Fruit fly (Drosophila melanogaster): ENCODE data around the gene CG14102.

The CG14102 gene

dm6 chr3L:19801105-19801504 is at the start of gene CG14102:
TSS of gene CG14102 (minus strand) at chr3L:19801291.
- no peak for TF ChIP-seq h (optimal IDR thresholded peaks at IDR 0.05)
- no peak for TF ChIP-seq psq (optimal IDR thresholded peaks at IDR 0.05)
- TF ChIP-seq Myc (optimal IDR thresholded peaks at IDR 0.05) = no peak
- no peak for TF ChIP-seq insv (optimal IDR thresholded peaks at IDR 0.05)
- no peak for TF ChIP-seq Sin3A (optimal IDR thresholded peaks at IDR 0.05)
- TF ChIP-seq ttk (optimal IDR thresholded peaks at IDR 0.05) = no peak

- no peak for TF ChIP-seq psq (optimal IDR thresholded peaks at IDR 0.05)
- TF ChIP-seq Sin3A (optimal IDR thresholded peaks at IDR 0.05) = no peak
- no peak for TF ChIP-seq h (optimal IDR thresholded peaks at IDR 0.05)
- no peak for TF ChIP-seq Myc (optimal IDR thresholded peaks at IDR 0.05)
- no peak for TF ChIP-seq insv (optimal IDR thresholded peaks at IDR 0.05)
- TF ChIP-seq ttk (optimal IDR thresholded peaks at IDR 0.05) = no peak
Observed at dm6 chr3L:19848080-19848479, 47.0 kb upstream of the CG14102 start.

DNA sequence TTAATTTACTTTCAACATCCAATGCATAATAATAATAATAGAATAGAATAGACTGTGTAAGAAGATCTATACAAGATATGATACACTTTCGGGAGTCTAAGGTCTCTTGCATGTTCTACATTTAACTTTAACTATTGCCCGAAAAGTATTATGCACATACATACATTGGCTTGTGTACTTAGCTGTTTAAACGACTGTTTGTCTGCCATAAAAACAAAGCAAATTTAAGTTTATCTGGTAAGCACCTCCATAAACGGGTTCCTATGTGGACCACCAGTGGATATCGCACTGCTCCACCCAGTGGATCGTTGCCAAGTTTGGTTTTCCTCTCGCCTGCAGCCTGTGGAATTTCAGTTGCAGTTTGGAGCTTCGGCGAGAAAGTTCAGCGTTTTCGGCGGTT is 45.9 kb upstream of the CG14102 start:
- TF ChIP-seq Sin3A (optimal IDR thresholded peaks at IDR 0.05) (no peak), h (optimal IDR thresholded peaks at IDR 0.05) (no peak), psq (optimal IDR thresholded peaks at IDR 0.05) (no peak), ttk (optimal IDR thresholded peaks at IDR 0.05) (no peak), Myc (optimal IDR thresholded peaks at IDR 0.05) (no peak), insv (optimal IDR thresholded peaks at IDR 0.05) (no peak)

dm6 chr3L:19845907-19846301 is 44.8 kb upstream of the CG14102 start:
- TF ChIP-seq h (optimal IDR thresholded peaks at IDR 0.05) = no peak
- TF ChIP-seq insv (optimal IDR thresholded peaks at IDR 0.05) = no peak
- no peak for TF ChIP-seq Myc (optimal IDR thresholded peaks at IDR 0.05)
- TF ChIP-seq Sin3A (optimal IDR thresholded peaks at IDR 0.05) = no peak
- TF ChIP-seq ttk (optimal IDR thresholded peaks at IDR 0.05) = no peak
- TF ChIP-seq psq (optimal IDR thresholded peaks at IDR 0.05) = no peak

DNA sequence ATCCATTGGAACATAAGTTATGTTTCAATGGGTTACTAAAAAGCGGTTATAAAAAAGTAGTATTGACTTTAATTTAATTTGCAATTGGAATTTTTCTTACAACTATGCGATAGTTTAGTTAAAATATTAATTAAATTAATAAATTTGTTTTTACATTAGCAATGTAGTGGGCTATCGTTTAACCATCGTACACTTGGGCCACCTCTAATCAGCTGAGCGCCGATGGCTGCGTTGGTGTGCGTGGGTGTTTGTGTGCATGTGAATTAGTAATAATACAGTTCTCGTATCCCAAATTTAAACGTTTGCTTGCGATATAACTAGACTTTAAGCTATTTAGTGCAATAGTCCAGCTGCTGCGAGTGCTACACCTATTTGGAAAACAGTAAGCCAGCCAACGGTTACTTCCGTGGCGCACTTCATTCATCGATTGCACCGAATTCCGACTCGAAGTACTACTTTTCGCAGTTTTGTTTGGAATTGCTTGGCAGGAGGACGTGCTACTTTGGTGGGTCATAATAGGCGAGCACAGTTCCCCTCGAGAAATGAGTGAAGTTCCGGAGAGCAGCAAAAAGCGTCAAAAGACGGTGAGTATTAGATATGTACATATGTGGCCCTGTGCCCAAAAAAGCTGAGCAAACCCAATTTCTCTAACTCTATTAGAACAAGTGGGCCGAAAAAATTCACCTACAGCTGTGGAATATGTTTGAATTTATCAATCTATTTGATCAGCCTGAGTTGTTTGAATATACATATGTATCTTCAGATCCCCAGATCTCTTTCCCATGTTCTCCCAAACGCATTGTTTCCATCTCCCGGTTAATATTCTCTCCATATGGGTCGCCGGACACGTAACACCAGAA is 44.2 kb upstream of the CG14102 start, which contains the start of gene Papss:
Gene Papss, plus strand, starts transcription at position 247 of the 860 bp plus-strand sequence.
- TF ChIP-seq insv (optimal IDR thresholded peaks at IDR 0.05) (no peak), h (optimal IDR thresholded peaks at IDR 0.05) (no peak), ttk (optimal IDR thresholded peaks at IDR 0.05) (no peak), Myc (optimal IDR thresholded peaks at IDR 0.05) (no peak), Sin3A (optimal IDR thresholded peaks at IDR 0.05) (no peak), psq (optimal IDR thresholded peaks at IDR 0.05) (no peak)

dm6 chr3L:19844507-19844906 is 43.4 kb upstream of the CG14102 start:
- TF ChIP-seq h (optimal IDR thresholded peaks at IDR 0.05) = no peak
- no peak for TF ChIP-seq Sin3A (optimal IDR thresholded peaks at IDR 0.05)
- TF ChIP-seq insv (optimal IDR thresholded peaks at IDR 0.05) = no peak
- TF ChIP-seq psq (optimal IDR thresholded peaks at IDR 0.05) = no peak
- no peak for TF ChIP-seq Myc (optimal IDR thresholded peaks at IDR 0.05)
- TF ChIP-seq ttk (optimal IDR thresholded peaks at IDR 0.05) = no peak

dm6 chr3L:19836375-19836937 is 35.4 kb upstream of the CG14102 start, which contains the start of gene kto:
TSS of gene kto (plus strand) at chr3L:19836614.
- TF ChIP-seq ttk (optimal IDR thresholded peaks at IDR 0.05) = no peak
- no peak for TF ChIP-seq h (optimal IDR thresholded peaks at IDR 0.05)
- TF ChIP-seq Sin3A (optimal IDR thresholded peaks at IDR 0.05) = no peak
- TF ChIP-seq psq (optimal IDR thresholded peaks at IDR 0.05) = no peak
- no peak for TF ChIP-seq insv (optimal IDR thresholded peaks at IDR 0.05)
- no peak for TF ChIP-seq Myc (optimal IDR thresholded peaks at IDR 0.05)

DNA sequence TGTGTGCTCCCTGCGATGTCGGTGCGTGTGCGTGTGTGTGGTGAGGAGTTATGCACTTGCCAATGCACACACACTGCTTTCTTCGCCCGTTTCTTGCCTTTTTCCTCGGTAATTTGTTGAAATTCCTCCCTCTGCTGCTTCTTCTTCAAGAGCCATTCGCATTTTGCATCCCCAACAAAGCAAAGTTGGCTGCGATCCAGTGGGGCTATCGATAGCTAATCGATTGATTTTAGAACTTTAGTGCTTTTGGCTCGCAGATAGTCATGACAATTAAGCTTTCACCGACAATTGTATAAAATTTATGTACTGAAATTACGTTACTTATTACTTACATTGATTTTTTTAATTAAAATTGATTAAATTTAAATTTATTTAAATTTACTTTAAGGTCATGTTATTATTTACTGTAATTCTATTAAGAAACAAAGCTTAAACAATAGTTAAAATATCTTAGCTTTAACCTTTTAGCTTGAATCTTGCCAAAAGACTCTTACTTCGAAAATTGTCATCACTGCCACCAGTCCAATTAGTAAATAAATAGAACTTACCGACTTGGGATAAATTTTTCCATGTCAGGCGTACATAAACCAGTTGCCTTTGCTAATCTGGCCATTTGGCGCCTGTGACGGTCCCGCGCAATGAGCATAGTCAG is 33.2 kb upstream of the CG14102 start, which contains the start of the genes trc and CG32221:
Gene trc, minus strand, starts transcription at position 162 of the 652 bp plus-strand sequence.
Gene CG32221, plus strand, starts transcription at position 528 of the 652 bp plus-strand sequence.
- TF ChIP-seq ttk (optimal IDR thresholded peaks at IDR 0.05) (no peak), Myc (optimal IDR thresholded peaks at IDR 0.05) (no peak), h (optimal IDR thresholded peaks at IDR 0.05) (no peak), insv (optimal IDR thresholded peaks at IDR 0.05) (no peak), psq (optimal IDR thresholded peaks at IDR 0.05) (no peak), Sin3A (optimal IDR thresholded peaks at IDR 0.05) (no peak)

DNA sequence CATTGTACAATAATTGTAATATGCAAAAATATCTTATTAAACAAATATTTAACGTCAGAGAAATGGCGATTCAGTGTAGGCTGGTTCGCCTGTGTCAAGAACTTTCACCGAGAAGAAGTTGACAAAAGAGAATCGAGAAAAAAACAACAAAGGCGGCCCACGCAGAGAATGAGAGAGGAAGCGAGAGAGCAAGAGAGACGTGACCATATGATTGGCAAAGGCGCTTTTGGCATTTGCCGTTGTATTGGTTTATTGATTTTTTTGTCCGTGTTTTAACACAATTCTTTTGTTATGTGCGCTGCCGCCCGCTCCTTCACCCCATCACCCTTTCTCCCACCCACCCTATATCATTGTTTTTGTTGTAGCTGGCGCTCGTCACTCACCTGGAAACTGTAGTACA is 32.1 kb upstream of the CG14102 start:
- no peak for TF ChIP-seq psq (optimal IDR thresholded peaks at IDR 0.05)
- no peak for TF ChIP-seq ttk (optimal IDR thresholded peaks at IDR 0.05)
- no peak for TF ChIP-seq h (optimal IDR thresholded peaks at IDR 0.05)
- no peak for TF ChIP-seq Myc (optimal IDR thresholded peaks at IDR 0.05)

DNA sequence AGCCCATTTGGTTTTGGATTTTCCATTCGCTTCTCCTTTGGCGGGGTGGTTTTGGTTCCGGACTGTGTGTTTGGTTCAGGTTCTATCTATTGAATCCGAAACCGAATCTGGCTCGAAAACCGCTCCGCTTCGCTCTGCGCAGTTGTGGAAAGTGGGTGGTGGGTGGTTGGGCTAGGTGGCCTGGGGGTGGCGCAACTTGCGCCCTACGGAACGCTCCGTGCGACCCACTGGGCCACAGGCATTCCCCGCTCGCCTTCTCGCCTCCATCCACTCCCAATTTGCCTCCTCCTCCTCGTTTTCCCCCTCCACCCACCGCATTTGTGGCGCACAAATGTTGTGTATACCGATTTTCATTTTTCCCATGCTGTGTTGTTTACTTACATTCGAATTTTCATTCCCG is 17.6 kb upstream of the CG14102 start:
- no peak for TF ChIP-seq ttk (optimal IDR thresholded peaks at IDR 0.05)
- TF ChIP-seq psq (optimal IDR thresholded peaks at IDR 0.05) = no peak
- no peak for TF ChIP-seq Sin3A (optimal IDR thresholded peaks at IDR 0.05)
- no peak for TF ChIP-seq h (optimal IDR thresholded peaks at IDR 0.05)
- no peak for TF ChIP-seq Myc (optimal IDR thresholded peaks at IDR 0.05)
- TF ChIP-seq insv (optimal IDR thresholded peaks at IDR 0.05) = no peak

dm6 chr3L:19817807-19818531 is 16.9 kb upstream of the CG14102 start, which contains the start of the genes Fibp and Deaf1:
TSS of gene Fibp (minus strand) at chr3L:19817967.
TSS of gene Deaf1 (plus strand) at chr3L:19818174.
- no peak for TF ChIP-seq insv (optimal IDR thresholded peaks at IDR 0.05)
- no peak for TF ChIP-seq Myc (optimal IDR thresholded peaks at IDR 0.05)
- TF ChIP-seq ttk (optimal IDR thresholded peaks at IDR 0.05) = no peak
- no peak for TF ChIP-seq h (optimal IDR thresholded peaks at IDR 0.05)
- TF ChIP-seq Sin3A (optimal IDR thresholded peaks at IDR 0.05) = no peak
- no peak for TF ChIP-seq psq (optimal IDR thresholded peaks at IDR 0.05)

All from Kc167 (cell line).